Fruit fly (Drosophila melanogaster) whole organism, embryonic: Measurements from ENCODE around the gene Hsp83.

ENCODE experiments used
- Asciz ChIP-seq: fragments of 200-800 bp; sonication (Bioruptor generic); optimal IDR thresholded peaks from 2 replicates; lab custom pipeline; 2017; ENCODE audit warnings: missing biosample characterization, mild to moderate bottlenecking, missing genetic modification characterization, missing genetic modification reagents
- BEAF-32 ChIP-seq: fragments of 200-800 bp; sonication (Bioruptor generic); optimal IDR thresholded peaks from 3 replicates; lab custom pipeline; 2017; ENCODE audit warnings: missing biosample characterization, missing genetic modification characterization, mild to moderate bottlenecking, moderate library complexity, missing genetic modification reagents
- CG10366 ChIP-seq: fragments of 200-800 bp; sonication (Bioruptor generic); IDR thresholded peaks from 2 replicates; pipeline ENCODE4 v1.3.6; 2022; ENCODE audit warnings: missing biosample characterization, missing genetic modification characterization
- CG10543 ChIP-seq: fragments of 200-800 bp; sonication (Bioruptor generic); optimal IDR thresholded peaks from 3 replicates; lab custom pipeline; 2017; ENCODE audit warnings: missing biosample characterization, mild to moderate bottlenecking, missing genetic modification characterization, moderate library complexity
- CG11085 ChIP-seq: fragments of 200-800 bp; sonication (Bioruptor generic); IDR thresholded peaks from 2 replicates; pipeline ENCODE4 v1.3.6; 2022; ENCODE audit warnings: missing biosample characterization, missing genetic modification characterization
- CG12071 ChIP-seq: fragments of 200-800 bp; sonication (Bioruptor generic); optimal IDR thresholded peaks from 3 replicates; lab custom pipeline; 2018; ENCODE audit warnings: missing biosample characterization, mild to moderate bottlenecking, missing genetic modification characterization
- CG13287 ChIP-seq: fragments of 200-800 bp; sonication (Bioruptor generic); IDR thresholded peaks from 2 replicates; pipeline ENCODE4 v1.3.6; 2022; ENCODE audit warnings: missing biosample characterization, missing genetic modification characterization; ENCODE audit not compliant: partially characterized antibody
- CG15011 ChIP-seq: fragments of 200-800 bp; sonication (Bioruptor generic); optimal IDR thresholded peaks from 3 replicates; lab custom pipeline; 2018; ENCODE audit warnings: missing biosample characterization, mild to moderate bottlenecking, missing genetic modification characterization
- CG15601 ChIP-seq: fragments of 200-800 bp; sonication (Bioruptor generic); optimal IDR thresholded peaks from 3 replicates; lab custom pipeline; 2019; ENCODE audit warnings: missing biosample characterization, mild to moderate bottlenecking, missing genetic modification characterization, moderate library complexity
- CG1602 ChIP-seq: fragments of 200-800 bp; sonication (Bioruptor generic); optimal IDR thresholded peaks from 3 replicates; lab custom pipeline; 2016; ENCODE audit warnings: missing biosample characterization, missing genetic modification characterization
- CG17328 ChIP-seq: fragments of 200-800 bp; sonication (Bioruptor generic); IDR thresholded peaks from 2 replicates; pipeline ENCODE4 v1.3.6; 2022; ENCODE audit warnings: missing biosample characterization, missing genetic modification characterization
- CG17385 ChIP-seq: fragments of 200-800 bp; sonication (Bioruptor generic); optimal IDR thresholded peaks from 3 replicates; lab custom pipeline; 2018; ENCODE audit warnings: missing biosample characterization, mild to moderate bottlenecking, missing genetic modification characterization
- CG17829 ChIP-seq: fragments of 200-800 bp; optimal IDR thresholded peaks from 2 replicates; lab custom pipeline; 2019; ENCODE audit warnings: missing biosample characterization, mild to moderate bottlenecking, missing genetic modification characterization, moderate library complexity
- CG18476 ChIP-seq: fragments of 200-800 bp; sonication (Bioruptor generic); optimal IDR thresholded peaks from 2 replicates; lab custom pipeline; 2016; ENCODE audit warnings: missing biosample characterization, mild to moderate bottlenecking, missing genetic modification characterization
- CG2129 ChIP-seq: fragments of 200-800 bp; sonication (Bioruptor generic); IDR thresholded peaks from 2 replicates; pipeline ENCODE4 v1.3.6; 2022; ENCODE audit warnings: missing biosample characterization, missing genetic modification characterization; ENCODE audit not compliant: partially characterized antibody
- CG2889 ChIP-seq: fragments of 200-800 bp; sonication (Bioruptor generic); IDR thresholded peaks from 3 replicates; pipeline ENCODE4 v1.3.6; 2022; ENCODE audit warnings: missing biosample characterization, missing genetic modification characterization
- CG31224 ChIP-seq: fragments of 200-800 bp; sonication (Bioruptor generic); IDR thresholded peaks from 2 replicates; pipeline ENCODE4 v1.3.6; 2022; ENCODE audit warnings: missing biosample characterization, missing genetic modification characterization
- CG31441 ChIP-seq: fragments of 200-800 bp; sonication (Bioruptor generic); IDR thresholded peaks from 2 replicates; pipeline ENCODE4 v1.3.6; 2022; ENCODE audit warnings: missing biosample characterization, missing genetic modification characterization
- CG6175 ChIP-seq: fragments of 200-800 bp; sonication (Bioruptor generic); IDR thresholded peaks from 3 replicates; pipeline ENCODE4 v1.3.6; 2022; ENCODE audit warnings: missing biosample characterization, missing genetic modification characterization
- CG7786 ChIP-seq: fragments of 200-800 bp; sonication (Bioruptor generic); optimal IDR thresholded peaks from 2 replicates; lab custom pipeline; 2016; ENCODE audit warnings: missing biosample characterization, missing genetic modification characterization
- CG8089 ChIP-seq: fragments of 200-800 bp; sonication (Bioruptor generic); optimal IDR thresholded peaks from 3 replicates; lab custom pipeline; 2016; ENCODE audit warnings: missing biosample characterization, missing genetic modification characterization
- CG9932 ChIP-seq: fragments of 200-800 bp; sonication (Bioruptor generic); IDR thresholded peaks from 2 replicates; pipeline ENCODE4 v1.3.6; 2022; ENCODE audit warnings: missing biosample characterization, missing genetic modification characterization
- Dbx ChIP-seq: fragments of 200-800 bp; sonication (Bioruptor generic); IDR thresholded peaks from 3 replicates; pipeline ENCODE4 v1.3.6; 2022; ENCODE audit warnings: missing biosample characterization, missing genetic modification characterization
- Doc3 ChIP-seq: fragments of 200-800 bp; sonication (Bioruptor generic); IDR thresholded peaks from 3 replicates; pipeline ENCODE4 v1.3.6; 2022; ENCODE audit warnings: missing biosample characterization, missing genetic modification characterization; ENCODE audit not compliant: partially characterized antibody
- Gug ChIP-seq: fragments of 200-800 bp; sonication (Bioruptor generic); IDR thresholded peaks from 4 replicates; pipeline ENCODE4 v1.3.6; 2022; ENCODE audit warnings: missing biosample characterization, missing genetic modification characterization
- HHEX ChIP-seq: fragments of 200-800 bp; sonication (Bioruptor generic); optimal IDR thresholded peaks from 3 replicates; lab custom pipeline; 2017; ENCODE audit warnings: missing biosample characterization, mild to moderate bottlenecking, missing genetic modification characterization, missing genetic modification reagents
- Hey ChIP-seq: fragments of 200-800 bp; sonication (Bioruptor generic); optimal IDR thresholded peaks from 3 replicates; lab custom pipeline; 2018; ENCODE audit warnings: missing biosample characterization, mild to moderate bottlenecking, missing genetic modification characterization
- NC2α ChIP-seq: fragments of 200-800 bp; sonication (Bioruptor generic); optimal IDR thresholded peaks from 2 replicates; lab custom pipeline; 2016; ENCODE audit warnings: missing biosample characterization, missing genetic modification characterization
- NFAT ChIP-seq: fragments of 200-800 bp; sonication (Bioruptor generic); IDR thresholded peaks from 2 replicates; pipeline ENCODE4 v1.3.6; 2022; ENCODE audit warnings: missing biosample characterization, missing genetic modification characterization
- Nf-YC ChIP-seq: fragments of 200-800 bp; optimal IDR thresholded peaks from 3 replicates; lab custom pipeline; 2019; ENCODE audit warnings: missing biosample characterization, mild to moderate bottlenecking, missing genetic modification characterization, moderate library complexity
- aop ChIP-seq: fragments of 200-800 bp; sonication (Bioruptor generic); IDR thresholded peaks from 2 replicates; pipeline ENCODE4 v1.3.6; 2022; ENCODE audit warnings: missing biosample characterization, missing genetic modification characterization
- ara ChIP-seq: fragments of 200-800 bp; sonication (Bioruptor generic); IDR thresholded peaks from 2 replicates; pipeline ENCODE4 v1.3.6; 2022; ENCODE audit warnings: missing biosample characterization, missing genetic modification characterization
- bigmax ChIP-seq: fragments of 200-800 bp; sonication (Bioruptor generic); optimal IDR thresholded peaks from 2 replicates; lab custom pipeline; 2018; ENCODE audit warnings: missing biosample characterization, mild to moderate bottlenecking, missing genetic modification characterization
- cad ChIP-seq: fragments of >200 bp; optimal IDR thresholded peaks from 2 replicates; lab custom pipeline; 2017; ENCODE audit warnings: missing biosample characterization, missing genetic modification characterization
- cato ChIP-seq: fragments of 200-800 bp; sonication (Bioruptor generic); optimal IDR thresholded peaks from 2 replicates; lab custom pipeline; 2016; ENCODE audit warnings: missing biosample characterization, missing genetic modification characterization, borderline replicate concordance
- ci ChIP-seq: fragments of 200-800 bp; sonication (Bioruptor generic); IDR thresholded peaks from 3 replicates; pipeline ENCODE4 v1.3.6; 2022; ENCODE audit warnings: missing biosample characterization, missing genetic modification characterization
- dmrt99B ChIP-seq: fragments of 200-800 bp; sonication (Bioruptor generic); optimal IDR thresholded peaks from 2 replicates; lab custom pipeline; 2018; ENCODE audit warnings: missing biosample characterization, mild to moderate bottlenecking, missing genetic modification characterization, moderate library complexity
- hbn ChIP-seq: fragments of 200-800 bp; sonication (Bioruptor generic); IDR thresholded peaks from 2 replicates; pipeline ENCODE4 v1.3.6; 2022; ENCODE audit warnings: missing biosample characterization, missing genetic modification characterization; ENCODE audit not compliant: partially characterized antibody
- hth ChIP-seq: fragments of >200 bp; optimal IDR thresholded peaks from 2 replicates; lab custom pipeline; 2017; ENCODE audit warnings: inconsistent platforms
- klu ChIP-seq: fragments of 200-800 bp; sonication (Bioruptor generic); IDR thresholded peaks from 2 replicates; pipeline ENCODE4 v1.3.6; 2022; ENCODE audit warnings: missing biosample characterization, missing genetic modification characterization
- lilli ChIP-seq: fragments of 200-800 bp; sonication (Bioruptor generic); optimal IDR thresholded peaks from 3 replicates; lab custom pipeline; 2016; ENCODE audit warnings: missing biosample characterization, missing genetic modification characterization
- lola ChIP-seq, 3 experiments: fragments of >200 bp in 2 of 3; fragments of 200-800 bp in 1 of 3; sonication (Bioruptor generic) in 1 of 3; optimal IDR thresholded peaks; 2 replicates each; lab custom pipeline; 2017 to 2019; ENCODE audit warnings: missing biosample characterization in 3 of 3, missing genetic modification characterization in 3 of 3, mild to moderate bottlenecking in 1 of 3, moderate library complexity in 1 of 3
- maf-S ChIP-seq: fragments of 200-800 bp; sonication (Bioruptor generic); optimal IDR thresholded peaks from 2 replicates; lab custom pipeline; 2016; ENCODE audit warnings: missing biosample characterization, missing genetic modification characterization
- nau ChIP-seq: fragments of 200-800 bp; sonication (Bioruptor generic); optimal IDR thresholded peaks from 3 replicates; lab custom pipeline; 2017; ENCODE audit warnings: missing biosample characterization, mild to moderate bottlenecking, missing genetic modification characterization, missing genetic modification reagents
- nom ChIP-seq: fragments of 200-800 bp; sonication (Bioruptor generic); optimal IDR thresholded peaks from 2 replicates; lab custom pipeline; 2017; ENCODE audit warnings: missing biosample characterization, missing genetic modification characterization, mild to moderate bottlenecking, moderate library complexity, missing genetic modification reagents
- pros ChIP-seq: fragments of 200-800 bp; sonication (Bioruptor generic); optimal IDR thresholded peaks from 3 replicates; lab custom pipeline; 2019; ENCODE audit warnings: missing biosample characterization, mild to moderate bottlenecking, missing genetic modification characterization, moderate library complexity
- psq ChIP-seq: fragments of 200-800 bp; sonication (Bioruptor generic); optimal IDR thresholded peaks from 2 replicates; lab custom pipeline; 2017; ENCODE audit warnings: missing biosample characterization, missing genetic modification characterization
- scrt ChIP-seq: fragments of 200-800 bp; sonication (Bioruptor generic); optimal IDR thresholded peaks from 2 replicates; lab custom pipeline; 2018; ENCODE audit warnings: missing biosample characterization, mild to moderate bottlenecking, missing genetic modification characterization, moderate library complexity
- sens-2 ChIP-seq: fragments of 200-800 bp; sonication (Bioruptor generic); IDR thresholded peaks from 2 replicates; pipeline ENCODE4 v1.3.6; 2022; ENCODE audit warnings: missing biosample characterization, missing genetic modification characterization
- trem ChIP-seq: fragments of 200-800 bp; optimal IDR thresholded peaks from 3 replicates; lab custom pipeline; 2019; ENCODE audit warnings: missing biosample characterization, mild to moderate bottlenecking, missing genetic modification characterization, moderate library complexity

Hsp83 gene

DNA sequence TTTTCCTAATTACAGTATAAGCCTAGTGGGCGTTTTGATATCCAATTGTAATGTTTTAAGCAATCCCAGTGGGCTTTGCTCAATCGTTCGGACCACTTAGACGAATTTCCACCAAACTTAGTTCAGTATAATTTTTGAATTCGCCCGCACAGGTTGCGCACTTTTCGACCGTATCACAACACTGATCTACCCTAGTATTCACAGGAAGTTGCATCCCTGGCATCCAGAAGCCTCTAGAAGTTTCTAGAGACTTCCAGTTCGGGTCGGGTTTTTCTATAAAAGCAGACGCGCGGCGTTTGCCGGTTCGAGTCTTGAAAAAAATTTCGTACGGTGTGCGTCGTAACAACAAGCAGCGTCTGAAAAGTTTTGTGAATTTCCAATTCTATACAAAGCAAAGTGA is at the start of gene Hsp83 (continued):
- TF ChIP-seq nom (GFP tag; lab: Kevin White, UChicago) = peak; percentile 99
- peak; percentile 86 for TF ChIP-seq Nf-YC (tag; lab: Kevin White, UChicago)
- TF ChIP-seq psq (GFP tag; lab: Kevin White, UChicago) = peak; percentile 78
- TF ChIP-seq CG10543 (GFP tag; lab: Kevin White, UChicago) = peak; percentile 100
- peak; percentile 97 for TF ChIP-seq Asciz (GFP tag; lab: Kevin White, UChicago)
- TF ChIP-seq CG7786 = peak; percentile 89
- TF ChIP-seq CG6175 (GFP tag; lab: Robert Waterston, UW) = peak; percentile 90
- no peak for TF ChIP-seq CG13287 (GFP tag; lab: Robert Waterston, UW)
- TF ChIP-seq BEAF-32 (GFP tag; lab: Kevin White, UChicago) = no peak
- peak; percentile 63; the same call in 1 of the 2 replicates for TF ChIP-seq klu (GFP tag; lab: Robert Waterston, UW)
- peak; percentile 81 for TF ChIP-seq CG2889 (GFP tag; lab: Robert Waterston, UW)
- peak; percentile 91 for TF ChIP-seq bigmax (GFP tag; lab: Kevin White, UChicago)
- no peak for TF ChIP-seq hth (lab: Kevin White, UChicago)
- peak; percentile 99 for TF ChIP-seq ci (GFP tag; lab: Robert Waterston, UW)
- no peak for TF ChIP-seq hbn (GFP tag; lab: Robert Waterston, UW)
- TF ChIP-seq scrt (GFP tag; lab: Kevin White, UChicago) = peak; percentile 98
- peak; percentile 99 for TF ChIP-seq nau (GFP tag; lab: Kevin White, UChicago)
- TF ChIP-seq aop (GFP tag; lab: Robert Waterston, UW) = 0 out of 2 replicates have a peak, but pooled peaks have one; percentile 41
- TF ChIP-seq Gug (GFP tag; lab: Robert Waterston, UW) = peak; percentile 55; the same call in 2 of the 4 replicates
- peak; percentile 74 for TF ChIP-seq CG31224 (GFP tag; lab: Robert Waterston, UW)
- peak; percentile 95 for TF ChIP-seq CG15011 (GFP tag; lab: Kevin White, UChicago)
- TF ChIP-seq CG15601 (tag; lab: Kevin White, UChicago) = peak; percentile 93
- peak; percentile 95 for TF ChIP-seq Dbx
- TF ChIP-seq Hey (tag; lab: Kevin White, UChicago) = peak; percentile 96
- peak; percentile 83 for TF ChIP-seq CG18476
- peak; percentile 82 for TF ChIP-seq pros (GFP tag; lab: Kevin White, UChicago)
- peak; percentile 88 for TF ChIP-seq lilli
- TF ChIP-seq maf-S (GFP tag; lab: Kevin White, UChicago) = peak; percentile 89
- TF ChIP-seq NC2α (GFP tag; lab: Kevin White, UChicago) = peak; percentile 93
- peak; percentile 83 for TF ChIP-seq trem (tag; lab: Kevin White, UChicago)
- peak; percentile 91 for TF ChIP-seq CG31441 (GFP tag; lab: Robert Waterston, UW)
- no peak for TF ChIP-seq CG2129
- TF ChIP-seq CG1602 (GFP tag; lab: Kevin White, UChicago) = peak; percentile 52
- TF ChIP-seq sens-2 (GFP tag; lab: Robert Waterston, UW) = peak; percentile 97
- peak; percentile 90 for TF ChIP-seq CG17829 (tag; lab: Kevin White, UChicago)
- TF ChIP-seq CG12071 (GFP tag; lab: Kevin White, UChicago) = peak; percentile 99
- TF ChIP-seq ara (GFP tag; lab: Robert Waterston, UW) = peak; percentile 89
- TF ChIP-seq HHEX = peak; percentile 99
- TF ChIP-seq CG9932 = peak; percentile 84
- TF ChIP-seq NFAT (GFP tag; lab: Robert Waterston, UW) = peak; percentile 96
- TF ChIP-seq CG17385 (GFP tag; lab: Kevin White, UChicago) = peak; percentile 96
- TF ChIP-seq CG11085 (GFP tag; lab: Robert Waterston, UW) = peak; percentile 87
- no peak for TF ChIP-seq Doc3 (GFP tag; lab: Robert Waterston, UW)
- peak; percentile 92 for TF ChIP-seq CG8089 (GFP tag; lab: Kevin White, UChicago)
- TF ChIP-seq cato = peak; percentile 66
- TF ChIP-seq CG17328 (GFP tag; lab: Robert Waterston, UW) = peak; percentile 96
- TF ChIP-seq CG10366 (GFP tag; lab: Robert Waterston, UW) = peak; percentile 85
- peak in 1 of 3 experiments; percentile 59 for TF ChIP-seq lola (GFP tag; optimal IDR thresholded peaks at IDR 0.05; lab: Kevin White, UChicago)
- peak; percentile 88 for TF ChIP-seq dmrt99B (tag; lab: Kevin White, UChicago)
- no peak for TF ChIP-seq cad (GFP tag; lab: Kevin White, UChicago)
